Fruit fly (Drosophila melanogaster) whole organism, embryonic: ENCODE data around the gene CG12035.
A peak's percentile ranks its signal among the peaks of the same experiment; 100 is the strongest.

Experiments
- Asciz ChIP-seq: fragments of 200-800 bp; sonication (Bioruptor generic); optimal IDR thresholded peaks from 2 replicates; lab custom pipeline; 2017; ENCODE audit warnings: missing biosample characterization, mild to moderate bottlenecking, missing genetic modification characterization, missing genetic modification reagents
- Atf3 ChIP-seq: fragments of 200-800 bp; sonication (Bioruptor generic); optimal IDR thresholded peaks from 3 replicates; lab custom pipeline; 2016; ENCODE audit warnings: missing biosample characterization, missing genetic modification characterization
- Blimp-1 ChIP-seq: fragments of 200-800 bp; sonication (Bioruptor generic); optimal IDR thresholded peaks from 3 replicates; lab custom pipeline; 2018; ENCODE audit warnings: missing biosample characterization, missing genetic modification characterization, mild to moderate bottlenecking, moderate library complexity, missing genetic modification reagents
- CG10565 ChIP-seq: fragments of 200-800 bp; sonication (Bioruptor generic); optimal IDR thresholded peaks from 3 replicates; lab custom pipeline; 2016; ENCODE audit warnings: missing biosample characterization, mild to moderate bottlenecking, missing genetic modification characterization
- CG11247 ChIP-seq: fragments of 200-800 bp; sonication (Bioruptor generic); IDR thresholded peaks from 2 replicates; pipeline ENCODE4 v1.3.6; 2022; ENCODE audit warnings: missing biosample characterization, missing genetic modification characterization
- CG11723 ChIP-seq: fragments of 200-800 bp; sonication (Bioruptor generic); optimal IDR thresholded peaks from 2 replicates; lab custom pipeline; 2017; ENCODE audit warnings: missing biosample characterization, mild to moderate bottlenecking, missing genetic modification characterization
- CG13894 ChIP-seq: fragments of 200-800 bp; sonication (Bioruptor generic); optimal IDR thresholded peaks from 3 replicates; lab custom pipeline; 2018; ENCODE audit warnings: missing biosample characterization, mild to moderate bottlenecking, missing genetic modification characterization, moderate library complexity
- CG18262 ChIP-seq: fragments of 200-800 bp; optimal IDR thresholded peaks from 3 replicates; lab custom pipeline; 2019; ENCODE audit warnings: missing biosample characterization, mild to moderate bottlenecking, missing genetic modification characterization, moderate library complexity
- CG18476 ChIP-seq: fragments of 200-800 bp; sonication (Bioruptor generic); optimal IDR thresholded peaks from 2 replicates; lab custom pipeline; 2016; ENCODE audit warnings: missing biosample characterization, mild to moderate bottlenecking, missing genetic modification characterization
- CG18619 ChIP-seq: fragments of 200-800 bp; sonication (Bioruptor generic); optimal IDR thresholded peaks from 3 replicates; lab custom pipeline; 2017; ENCODE audit warnings: missing biosample characterization, mild to moderate bottlenecking, missing genetic modification characterization
- CG2875 ChIP-seq: fragments of 200-800 bp; sonication (Bioruptor generic); optimal IDR thresholded peaks from 2 replicates; lab custom pipeline; 2017; ENCODE audit warnings: missing biosample characterization, mild to moderate bottlenecking, missing genetic modification characterization, missing genetic modification reagents
- CG3847 ChIP-seq: fragments of 200-800 bp; sonication (Bioruptor generic); IDR thresholded peaks from 2 replicates; pipeline ENCODE4 v1.3.6; 2022; ENCODE audit warnings: missing biosample characterization, missing genetic modification characterization
- CG5953 ChIP-seq: fragments of 200-800 bp; sonication (Bioruptor generic); IDR thresholded peaks from 2 replicates; pipeline ENCODE4 v1.3.6; 2022; ENCODE audit warnings: missing biosample characterization, missing genetic modification characterization
- CG8944 ChIP-seq: fragments of 200-800 bp; sonication (Bioruptor generic); optimal IDR thresholded peaks from 3 replicates; lab custom pipeline; 2016; ENCODE audit warnings: missing biosample characterization, missing genetic modification characterization
- CG9215 ChIP-seq: fragments of 200-800 bp; sonication (Bioruptor generic); IDR thresholded peaks from 2 replicates; pipeline ENCODE4 v1.3.6; 2022; ENCODE audit warnings: missing biosample characterization, missing genetic modification characterization
- CG9817 ChIP-seq: fragments of 200-800 bp; sonication (Bioruptor generic); optimal IDR thresholded peaks from 2 replicates; lab custom pipeline; 2018; ENCODE audit warnings: missing biosample characterization, mild to moderate bottlenecking, missing genetic modification characterization, moderate library complexity
- D ChIP-seq, 2 experiments: fragments of 200-800 bp in 1 of 2; fragments of >200 bp in 1 of 2; sonication (Bioruptor generic) in 1 of 2; optimal IDR thresholded peaks; 2 replicates in 1 of 2; 3 replicates in 1 of 2; lab custom pipeline; 2017; ENCODE audit warnings: mild to moderate bottlenecking in 1 of 2, missing biosample characterization in 1 of 2, missing genetic modification characterization in 1 of 2, missing genetic modification reagents in 1 of 2
- Deaf1 ChIP-seq: fragments of 200-800 bp; optimal IDR thresholded peaks from 3 replicates; lab custom pipeline; 2019; ENCODE audit warnings: missing biosample characterization, mild to moderate bottlenecking, missing genetic modification characterization, moderate library complexity
- Dip3 ChIP-seq: fragments of 200-800 bp; sonication (Bioruptor generic); optimal IDR thresholded peaks from 3 replicates; lab custom pipeline; 2016; ENCODE audit warnings: missing biosample characterization, missing genetic modification characterization
- HHEX ChIP-seq: fragments of 200-800 bp; sonication (Bioruptor generic); optimal IDR thresholded peaks from 3 replicates; lab custom pipeline; 2017; ENCODE audit warnings: missing biosample characterization, mild to moderate bottlenecking, missing genetic modification characterization, missing genetic modification reagents
- HLH54F ChIP-seq: fragments of 200-800 bp; sonication (Bioruptor generic); optimal IDR thresholded peaks from 3 replicates; lab custom pipeline; 2016; ENCODE audit warnings: missing biosample characterization, missing genetic modification characterization
- Max ChIP-seq: fragments of 200-800 bp; sonication (Bioruptor generic); optimal IDR thresholded peaks from 2 replicates; lab custom pipeline; 2016; ENCODE audit warnings: missing biosample characterization, mild to moderate bottlenecking, missing genetic modification characterization
- Meics ChIP-seq: fragments of 200-800 bp; sonication (Bioruptor generic); optimal IDR thresholded peaks from 2 replicates; lab custom pipeline; 2017; ENCODE audit warnings: missing biosample characterization, mild to moderate bottlenecking, missing genetic modification characterization
- NC2β ChIP-seq: fragments of 200-800 bp; sonication (Bioruptor generic); optimal IDR thresholded peaks from 2 replicates; lab custom pipeline; 2016; ENCODE audit warnings: missing biosample characterization, missing genetic modification characterization
- NFAT ChIP-seq: fragments of 200-800 bp; sonication (Bioruptor generic); IDR thresholded peaks from 2 replicates; pipeline ENCODE4 v1.3.6; 2022; ENCODE audit warnings: missing biosample characterization, missing genetic modification characterization
- Optix ChIP-seq: fragments of 200-800 bp; sonication (Bioruptor generic); IDR thresholded peaks from 3 replicates; pipeline ENCODE4 v1.3.6; 2022; ENCODE audit warnings: missing biosample characterization, missing genetic modification characterization
- Scr ChIP-seq: fragments of 200-800 bp; sonication (Bioruptor generic); IDR thresholded peaks from 2 replicates; pipeline ENCODE4 v1.3.6; 2022; ENCODE audit warnings: missing biosample characterization, missing genetic modification characterization; ENCODE audit not compliant: partially characterized antibody
- Ssrp ChIP-seq: fragments of 200-800 bp; sonication (Bioruptor generic); optimal IDR thresholded peaks from 2 replicates; lab custom pipeline; 2018; ENCODE audit warnings: missing biosample characterization, mild to moderate bottlenecking, missing genetic modification characterization, moderate library complexity
- Xbp1 ChIP-seq: fragments of 200-800 bp; sonication (Bioruptor generic); optimal IDR thresholded peaks from 3 replicates; lab custom pipeline; 2016; ENCODE audit warnings: missing biosample characterization, mild to moderate bottlenecking, missing genetic modification characterization
- ato ChIP-seq: fragments of 200-800 bp; sonication (Bioruptor generic); IDR thresholded peaks from 2 replicates; pipeline ENCODE4 v1.3.6; 2022; ENCODE audit warnings: missing biosample characterization, missing genetic modification characterization; ENCODE audit not compliant: partially characterized antibody
- caup ChIP-seq: fragments of 200-800 bp; sonication (Bioruptor generic); optimal IDR thresholded peaks from 3 replicates; lab custom pipeline; 2017; ENCODE audit warnings: missing biosample characterization, mild to moderate bottlenecking, missing genetic modification characterization, moderate library complexity; ENCODE audit not compliant: severe bottlenecking
- crc ChIP-seq: fragments of 200-800 bp; sonication (Bioruptor generic); optimal IDR thresholded peaks from 2 replicates; lab custom pipeline; 2016; ENCODE audit warnings: missing biosample characterization, missing genetic modification characterization
- croc ChIP-seq: fragments of 200-800 bp; sonication (Bioruptor generic); conservative IDR thresholded peaks from 3 replicates; pipeline ENCODE4 v1.3.6; 2022; ENCODE audit warnings: missing biosample characterization, missing genetic modification characterization
- cwo ChIP-seq: fragments of 200-800 bp; sonication (Bioruptor generic); optimal IDR thresholded peaks from 3 replicates; lab custom pipeline; 2017; ENCODE audit warnings: missing biosample characterization, missing genetic modification characterization, mild to moderate bottlenecking, moderate library complexity, missing genetic modification reagents
- grn ChIP-seq: fragments of 200-800 bp; sonication (Bioruptor generic); optimal IDR thresholded peaks from 3 replicates; lab custom pipeline; 2017; ENCODE audit warnings: missing biosample characterization, missing genetic modification characterization
- her ChIP-seq: fragments of 200-800 bp; sonication (Bioruptor generic); optimal IDR thresholded peaks from 2 replicates; lab custom pipeline; 2016; ENCODE audit warnings: missing biosample characterization, missing genetic modification characterization
- klu ChIP-seq: fragments of 200-800 bp; sonication (Bioruptor generic); IDR thresholded peaks from 2 replicates; pipeline ENCODE4 v1.3.6; 2022; ENCODE audit warnings: missing biosample characterization, missing genetic modification characterization
- lov ChIP-seq, 2 experiments: fragments of 200-800 bp in 1 of 2; fragments of >200 bp in 1 of 2; sonication (Bioruptor generic) in 1 of 2; IDR thresholded peaks in 1 of 2; optimal IDR thresholded peaks in 1 of 2; 2 replicates in 1 of 2; 3 replicates in 1 of 2; pipeline versions ENCODE4 v1.3.6 to Lab custom; 2017 to 2022; ENCODE audit warnings: missing biosample characterization in 1 of 2, missing genetic modification characterization in 1 of 2
- nau ChIP-seq: fragments of 200-800 bp; sonication (Bioruptor generic); optimal IDR thresholded peaks from 3 replicates; lab custom pipeline; 2017; ENCODE audit warnings: missing biosample characterization, mild to moderate bottlenecking, missing genetic modification characterization, missing genetic modification reagents
- pros ChIP-seq: fragments of 200-800 bp; sonication (Bioruptor generic); optimal IDR thresholded peaks from 3 replicates; lab custom pipeline; 2019; ENCODE audit warnings: missing biosample characterization, mild to moderate bottlenecking, missing genetic modification characterization, moderate library complexity
- ranshi ChIP-seq: fragments of 200-800 bp; sonication (Bioruptor generic); IDR thresholded peaks from 2 replicates; pipeline ENCODE4 v1.3.6; 2022; ENCODE audit warnings: missing biosample characterization, missing genetic modification characterization
- rib ChIP-seq: fragments of 200-800 bp; sonication (Bioruptor generic); IDR thresholded peaks from 2 replicates; pipeline ENCODE4 v1.3.6; 2022; ENCODE audit warnings: missing biosample characterization, missing genetic modification characterization
- scrt ChIP-seq: fragments of 200-800 bp; sonication (Bioruptor generic); optimal IDR thresholded peaks from 2 replicates; lab custom pipeline; 2018; ENCODE audit warnings: missing biosample characterization, mild to moderate bottlenecking, missing genetic modification characterization, moderate library complexity
- sd ChIP-seq: fragments of 200-800 bp; sonication (Bioruptor generic); optimal IDR thresholded peaks from 3 replicates; lab custom pipeline; 2018; ENCODE audit warnings: missing biosample characterization, mild to moderate bottlenecking, missing genetic modification characterization, moderate library complexity
- sima ChIP-seq: fragments of 200-800 bp; sonication (Bioruptor generic); optimal IDR thresholded peaks from 2 replicates; lab custom pipeline; 2016; ENCODE audit warnings: missing biosample characterization, missing genetic modification characterization
- slbo ChIP-seq: fragments of 200-800 bp; sonication (Bioruptor generic); IDR thresholded peaks from 2 replicates; pipeline ENCODE4 v1.3.6; 2022; ENCODE audit warnings: missing biosample characterization, missing genetic modification characterization
- ssp ChIP-seq: fragments of 200-800 bp; sonication (Bioruptor generic); IDR thresholded peaks from 2 replicates; pipeline ENCODE4 v1.3.6; 2022; ENCODE audit warnings: missing biosample characterization, missing genetic modification characterization
- vvl ChIP-seq: fragments of 200-800 bp; sonication (Bioruptor generic); IDR thresholded peaks from 2 replicates; pipeline ENCODE4 v1.3.6; 2022; ENCODE audit warnings: missing biosample characterization, missing genetic modification characterization
- zen2 ChIP-seq: fragments of 200-800 bp; sonication (Bioruptor generic); IDR thresholded peaks from 3 replicates; pipeline ENCODE4 v1.3.6; 2022; ENCODE audit warnings: missing biosample characterization, missing genetic modification characterization; ENCODE audit not compliant: partially characterized antibody

CG12035 gene

dm6 chr3L:1754935-1755334 lies 30.7 kb downstream of the CG12035 start (continued):
- TF ChIP-seq lov (optimal IDR thresholded peaks at IDR 0.05; lab: Kevin White, UChicago): no peak
- TF ChIP-seq lov (GFP tag; IDR thresholded peaks at IDR 0.05; lab: Robert Waterston, UW): 0 out of 3 replicates have a peak, but pooled peaks have one; percentile 36
- no peak for TF ChIP-seq NC2β (GFP tag; lab: Kevin White, UChicago)
- no peak for TF ChIP-seq CG9817 (tag; lab: Kevin White, UChicago)
- no peak for TF ChIP-seq Ssrp (tag; lab: Kevin White, UChicago)
- TF ChIP-seq Max (GFP tag; lab: Kevin White, UChicago): no peak
- no peak for TF ChIP-seq pros (GFP tag; lab: Kevin White, UChicago)
- no peak for TF ChIP-seq Deaf1 (tag; lab: Kevin White, UChicago)
- no peak for TF ChIP-seq caup (GFP tag; lab: Kevin White, UChicago)
- no peak for TF ChIP-seq CG5953 (GFP tag; lab: Robert Waterston, UW)
- TF ChIP-seq CG18619 (GFP tag; lab: Kevin White, UChicago): no peak
- TF ChIP-seq Dip3: no peak
- TF ChIP-seq ato (GFP tag; lab: Robert Waterston, UW): no peak
- peak; percentile 82 for TF ChIP-seq Blimp-1 (GFP tag; lab: Kevin White, UChicago)
- no peak for TF ChIP-seq klu
- TF ChIP-seq Optix (GFP tag; lab: Robert Waterston, UW): no peak
- no peak for TF ChIP-seq NFAT (GFP tag; lab: Robert Waterston, UW)
- TF ChIP-seq CG2875 (GFP tag; lab: Kevin White, UChicago): no peak
- TF ChIP-seq cwo (GFP tag; lab: Kevin White, UChicago): peak; percentile 23
- no peak for TF ChIP-seq HHEX (GFP tag; lab: Kevin White, UChicago)
- TF ChIP-seq sd (tag; lab: Kevin White, UChicago): no peak
- peak; percentile 47 for TF ChIP-seq vvl (GFP tag; lab: Robert Waterston, UW)
- TF ChIP-seq grn (GFP tag; lab: Kevin White, UChicago): peak; percentile 20
- no peak for TF ChIP-seq sima
- no peak for TF ChIP-seq CG11247 (GFP tag; lab: Robert Waterston, UW)
- TF ChIP-seq scrt (GFP tag; lab: Kevin White, UChicago): no peak

DNA sequence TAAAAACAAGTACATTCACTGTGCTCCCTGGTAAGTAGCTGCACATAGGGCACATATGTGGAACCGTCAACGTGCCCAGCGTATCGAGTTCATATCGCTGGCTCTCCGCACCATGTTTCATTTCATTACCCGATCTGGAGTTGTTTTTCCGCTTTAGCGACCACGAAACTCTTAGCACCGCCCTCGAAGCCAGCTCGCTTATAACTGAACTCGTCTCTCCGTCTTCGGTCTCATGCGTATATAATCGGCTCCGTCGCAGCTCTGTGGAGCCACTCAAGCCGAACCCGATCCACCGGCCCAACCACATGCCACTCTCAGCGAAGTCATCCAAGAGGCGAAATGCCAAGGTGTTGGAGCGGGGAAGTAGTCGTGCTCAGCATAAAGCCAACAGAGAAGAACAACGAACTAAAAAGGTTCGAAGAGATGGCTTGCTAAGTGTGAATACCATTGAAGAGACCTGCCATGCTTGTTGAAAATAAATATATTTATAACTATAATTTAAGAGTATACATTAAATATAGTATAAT lies 31.3 kb downstream of the CG12035 start, which contains the start of gene Cht2:
Cht2 (minus strand) TSS at position 477 of the 527 bp plus-strand sequence.
- TF ChIP-seq nau (GFP tag; lab: Kevin White, UChicago) (no peak), slbo (GFP tag; lab: Robert Waterston, UW) (no peak), Scr (GFP tag; lab: Robert Waterston, UW) (no peak), D (optimal IDR thresholded peaks at IDR 0.05; lab: Kevin White, UChicago) (no peak), D (GFP tag; optimal IDR thresholded peaks at IDR 0.05; lab: Kevin White, UChicago) (no peak), croc (GFP tag; lab: Robert Waterston, UW) (no peak), Meics (GFP tag; lab: Kevin White, UChicago) (no peak), ranshi (GFP tag; lab: Robert Waterston, UW) (no peak), crc (GFP tag; lab: Kevin White, UChicago) (no peak), zen2 (GFP tag; lab: Robert Waterston, UW) (0 out of 3 replicates have a peak, but pooled peaks have one; percentile 38), CG18476 (peak; percentile 34), CG18262 (tag; lab: Kevin White, UChicago) (no peak), CG13894 (tag; lab: Kevin White, UChicago) (no peak), ssp (GFP tag; lab: Robert Waterston, UW) (no peak), CG11723 (GFP tag; lab: Kevin White, UChicago) (no peak), CG8944 (GFP tag; lab: Kevin White, UChicago) (no peak), rib (GFP tag; lab: Robert Waterston, UW) (peak; percentile 17; the same call in 1 of the 2 replicates), CG9215 (no peak), Asciz (no peak), CG3847 (GFP tag; lab: Robert Waterston, UW) (no peak), Xbp1 (GFP tag; lab: Kevin White, UChicago) (no peak), CG10565 (no peak), HLH54F (no peak), her (GFP tag; lab: Kevin White, UChicago) (no peak), Atf3 (GFP tag; lab: Kevin White, UChicago) (no peak)
